Worm (Caenorhabditis elegans): Measurements from ENCODE around the gene Y111B2A.21.

- TF ChIP-seq mxl-2 (GFP tag; conservative IDR thresholded peaks at IDR 0.05) (no peak), hif-1 (tag; optimal IDR thresholded peaks at IDR 0.05) (no peak)
These were observed 47.0 kb upstream of the Y111B2A.21 start, which contains the start of gene sas-1 for ce11 chrIII:12699194-12699593.

All from whole organism, L4 larva.